Fruit fly (Drosophila melanogaster): Measurements from ENCODE around the gene Nxf3.

Nxf3 gene

DNA sequence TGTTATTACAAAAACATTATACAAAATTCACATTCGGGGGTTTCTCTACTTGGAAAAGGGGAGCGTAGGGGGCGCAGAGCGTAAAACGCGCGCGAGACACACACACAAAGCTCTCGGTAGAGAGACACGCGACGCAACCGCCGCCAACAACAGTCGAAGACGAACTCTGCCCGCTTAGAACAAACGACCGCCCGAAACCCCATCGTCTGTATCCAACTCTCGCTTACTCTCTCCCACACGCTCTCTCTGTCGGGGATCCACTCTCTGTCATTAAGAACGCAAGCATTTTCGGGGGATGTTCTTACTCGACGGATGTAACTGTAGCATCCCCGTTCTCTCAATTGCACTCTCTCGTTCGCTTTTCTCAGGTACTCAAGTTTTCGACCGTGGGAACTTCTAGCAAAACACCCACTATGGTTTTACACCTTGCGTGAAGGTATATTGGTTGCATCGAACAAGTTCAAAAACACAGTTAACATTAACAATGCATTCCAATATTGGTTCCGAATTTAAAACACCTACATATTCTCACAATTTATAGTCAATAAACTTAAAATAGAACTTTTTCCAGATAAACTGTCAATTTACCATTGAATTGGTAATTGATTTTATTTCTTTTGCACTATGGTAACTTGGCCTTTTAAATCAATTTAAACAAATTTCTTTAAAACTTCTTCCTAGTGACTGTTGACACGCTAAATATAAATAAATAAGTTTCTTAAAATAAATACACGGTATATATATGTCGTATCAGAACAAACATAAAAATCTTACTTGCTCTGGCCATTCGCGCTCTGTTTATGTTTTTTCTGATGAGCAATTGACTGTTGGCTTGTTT is 45.0 kb upstream of the Nxf3 start (continued):
- TF ChIP-seq Gug (GFP tag; IDR thresholded peaks at IDR 0.05) = peak; percentile 37; the same call in 1 of the 2 replicates
- TF ChIP-seq CG34406 (GFP tag; optimal IDR thresholded peaks at IDR 0.05) = peak; percentile 30
- TF ChIP-seq Hr4 (GFP tag; optimal IDR thresholded peaks at IDR 0.05) = peak; percentile 84
- TF ChIP-seq CG11294 (GFP tag; IDR thresholded peaks at IDR 0.05) = peak; percentile 34; the same call in 1 of the 2 replicates
- TF ChIP-seq fd85E (GFP tag; optimal IDR thresholded peaks at IDR 0.05) = no peak
- peak; percentile 61 for TF ChIP-seq CG8632 (GFP tag; optimal IDR thresholded peaks at IDR 0.05)
- TF ChIP-seq CG10631 (GFP tag; optimal IDR thresholded peaks at IDR 0.05) = peak; percentile 77
- peak; percentile 78 for TF ChIP-seq esn (GFP tag; optimal IDR thresholded peaks at IDR 0.05)
- TF ChIP-seq acj6 (GFP tag; optimal IDR thresholded peaks at IDR 0.05) = peak; percentile 71
- TF ChIP-seq CG7368 (GFP tag; optimal IDR thresholded peaks at IDR 0.05) = peak; percentile 6
- TF ChIP-seq CG15336 (GFP tag; IDR thresholded peaks at IDR 0.05) = peak; percentile 65; the same call in 1 of the 2 replicates
- peak in 1 of 2 experiments; percentile 76 for TF ChIP-seq salr (GFP tag; optimal IDR thresholded peaks at IDR 0.05)
- peak; percentile 78 for TF ChIP-seq OdsH (GFP tag; optimal IDR thresholded peaks at IDR 0.05)
- TF ChIP-seq Hr38 (GFP tag; optimal IDR thresholded peaks at IDR 0.05) = no peak
- peak; percentile 68 for TF ChIP-seq Hr39 (GFP tag; optimal IDR thresholded peaks at IDR 0.05)

DNA sequence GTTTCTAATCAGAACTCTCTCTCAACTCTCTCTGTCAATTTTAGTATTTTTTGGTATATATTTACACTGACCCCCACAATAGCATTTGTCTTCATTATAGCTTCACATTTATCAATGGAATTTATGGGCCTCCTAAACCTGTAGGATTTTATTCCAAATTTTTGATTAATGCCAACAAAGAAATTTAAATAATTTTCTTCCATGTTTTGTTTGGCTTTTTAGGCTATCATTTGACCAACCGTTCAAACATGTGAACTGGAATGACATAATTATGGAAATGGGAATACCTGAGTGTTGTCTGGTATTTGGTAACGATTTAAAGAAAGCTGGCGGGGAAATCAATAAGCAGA is 44.4 kb upstream of the Nxf3 start:
- TF ChIP-seq CG9139 (GFP tag; optimal IDR thresholded peaks at IDR 0.05) = no peak
- TF ChIP-seq eg (GFP tag; IDR thresholded peaks at IDR 0.05) = no peak
- no peak for TF ChIP-seq lz (GFP tag; optimal IDR thresholded peaks at IDR 0.05)
- no peak for TF ChIP-seq CG8632 (GFP tag; optimal IDR thresholded peaks at IDR 0.05)
- no peak for TF ChIP-seq ss (GFP tag; optimal IDR thresholded peaks at IDR 0.05)
- TF ChIP-seq fd85E (GFP tag; optimal IDR thresholded peaks at IDR 0.05) = no peak
- no peak for TF ChIP-seq CG11294 (GFP tag; IDR thresholded peaks at IDR 0.05)
- no peak for TF ChIP-seq Sox102F (GFP tag; optimal IDR thresholded peaks at IDR 0.05)
- no peak for TF ChIP-seq dsx (GFP tag; optimal IDR thresholded peaks at IDR 0.05; ENCODE audit: poor library complexity, severe bottlenecking)
- TF ChIP-seq CG10669 (GFP tag; optimal IDR thresholded peaks at IDR 0.05) = no peak
- TF ChIP-seq CG15336 (GFP tag; IDR thresholded peaks at IDR 0.05) = no peak
- TF ChIP-seq CG8319 (GFP tag; optimal IDR thresholded peaks at IDR 0.05) = no peak
- TF ChIP-seq CG6792 (GFP tag; optimal IDR thresholded peaks at IDR 0.05) = no peak
- no peak for TF ChIP-seq achi (GFP tag; optimal IDR thresholded peaks at IDR 0.05)
- no peak for TF ChIP-seq svp (GFP tag)
- no peak for TF ChIP-seq Eip93F (GFP tag; optimal IDR thresholded peaks at IDR 0.05)
- no peak for TF ChIP-seq Ets21C (GFP tag; optimal IDR thresholded peaks at IDR 0.05)
- no peak for TF ChIP-seq net (GFP tag; optimal IDR thresholded peaks at IDR 0.05)
- no peak for TF ChIP-seq OdsH (GFP tag; optimal IDR thresholded peaks at IDR 0.05)

DNA sequence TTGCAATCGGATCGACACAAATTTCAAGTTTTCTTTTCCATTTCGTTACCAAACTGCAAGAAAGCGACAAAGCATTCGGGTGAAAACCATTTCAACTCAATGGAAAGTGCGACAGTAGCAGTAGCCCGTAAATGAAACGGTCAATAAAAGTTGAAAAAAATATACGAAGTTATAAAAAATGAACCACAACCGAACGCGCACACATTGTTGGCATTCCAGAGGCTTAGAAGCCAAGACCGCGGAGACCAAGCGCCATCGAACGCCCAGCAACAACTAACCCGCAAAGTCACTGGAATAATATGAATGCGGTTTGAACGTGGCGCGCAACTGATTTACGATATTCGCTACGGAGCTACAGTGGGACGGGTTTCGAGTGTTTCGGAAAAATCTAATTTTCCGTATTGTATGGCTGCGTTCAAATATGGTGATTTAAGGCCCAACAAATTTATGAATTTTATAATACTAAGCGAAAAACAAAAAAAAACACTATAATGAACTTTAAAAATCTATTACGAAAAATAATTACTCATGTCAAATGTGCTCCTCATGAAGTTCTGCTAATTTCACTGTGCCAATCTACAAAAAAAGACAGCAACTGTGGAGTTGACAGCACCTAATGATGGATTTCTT is 42.9 kb upstream of the Nxf3 start:
- TF ChIP-seq Hr38 (GFP tag; optimal IDR thresholded peaks at IDR 0.05) (no peak), Met (GFP tag; optimal IDR thresholded peaks at IDR 0.05) (no peak), CG16779 (tag; optimal IDR thresholded peaks at IDR 0.05) (no peak), CG1621 (tag; optimal IDR thresholded peaks at IDR 0.05) (no peak), CG34406 (GFP tag; optimal IDR thresholded peaks at IDR 0.05) (no peak), CG10669 (GFP tag; optimal IDR thresholded peaks at IDR 0.05) (no peak), salr (GFP tag; optimal IDR thresholded peaks at IDR 0.05) (peak in 1 of 2 experiments; percentile 46), Gug (GFP tag; IDR thresholded peaks at IDR 0.05) (no peak), CG8319 (GFP tag; optimal IDR thresholded peaks at IDR 0.05) (no peak), CG6163 (GFP tag; IDR thresholded peaks at IDR 0.05) (0 out of 3 replicates have a peak, but pooled peaks have one; percentile 41), CG31627 (GFP tag; optimal IDR thresholded peaks at IDR 0.05) (peak; percentile 22), eg (GFP tag; IDR thresholded peaks at IDR 0.05) (peak; percentile 33; the same call in 1 of the 3 replicates), Sox15 (GFP tag; optimal IDR thresholded peaks at IDR 0.05) (no peak), CG9139 (GFP tag; optimal IDR thresholded peaks at IDR 0.05) (no peak), CG10631 (GFP tag; optimal IDR thresholded peaks at IDR 0.05) (peak; percentile 40), spab (GFP tag; optimal IDR thresholded peaks at IDR 0.05) (no peak), OdsH (GFP tag; optimal IDR thresholded peaks at IDR 0.05) (peak; percentile 43), Lpt (GFP tag; optimal IDR thresholded peaks at IDR 0.05) (peak; percentile 33), esn (GFP tag; optimal IDR thresholded peaks at IDR 0.05) (peak; percentile 29), CG7368 (GFP tag; optimal IDR thresholded peaks at IDR 0.05) (no peak), net (GFP tag; optimal IDR thresholded peaks at IDR 0.05) (peak; percentile 54), Ets96B (tag; optimal IDR thresholded peaks at IDR 0.05) (no peak), pdm3 (GFP tag; optimal IDR thresholded peaks at IDR 0.05) (peak; percentile 67), dsx (GFP tag; optimal IDR thresholded peaks at IDR 0.05; ENCODE audit: poor library complexity, severe bottlenecking) (no peak), CG6276 (GFP tag; optimal IDR thresholded peaks at IDR 0.05) (peak; percentile 71), CG6854 (GFP tag; optimal IDR thresholded peaks at IDR 0.05) (no peak), topi (GFP tag; optimal IDR thresholded peaks at IDR 0.05) (peak; percentile 50), CG15336 (GFP tag; IDR thresholded peaks at IDR 0.05) (peak; percentile 79), dac (GFP tag; optimal IDR thresholded peaks at IDR 0.05) (peak; percentile 0), CG8632 (GFP tag; optimal IDR thresholded peaks at IDR 0.05) (no peak)
